Fruit fly (Drosophila melanogaster) whole organism, embryonic: ENCODE results near the gene brv3.

Source experiments
- Atf3 ChIP-seq: fragments of 200-800 bp; sonication (Bioruptor generic); optimal IDR thresholded peaks from 3 replicates; lab custom pipeline; 2016; ENCODE audit warnings: missing biosample characterization, missing genetic modification characterization
- CG10959 ChIP-seq: fragments of 200-800 bp; sonication (Bioruptor generic); IDR thresholded peaks from 2 replicates; pipeline ENCODE4 v1.3.6; 2022; ENCODE audit warnings: missing biosample characterization, missing genetic modification characterization
- CG12071 ChIP-seq: fragments of 200-800 bp; sonication (Bioruptor generic); optimal IDR thresholded peaks from 3 replicates; lab custom pipeline; 2018; ENCODE audit warnings: missing biosample characterization, mild to moderate bottlenecking, missing genetic modification characterization
- CG12104 ChIP-seq: fragments of 200-800 bp; sonication (Bioruptor generic); optimal IDR thresholded peaks from 3 replicates; lab custom pipeline; 2016; ENCODE audit warnings: missing biosample characterization, missing genetic modification characterization
- CG12659 ChIP-seq: fragments of 200-800 bp; sonication (Bioruptor generic); optimal IDR thresholded peaks from 3 replicates; lab custom pipeline; 2017; ENCODE audit warnings: mild to moderate bottlenecking, missing biosample characterization, missing genetic modification reagents, missing genetic modification characterization
- CG14050 ChIP-seq: fragments of 200-800 bp; sonication (Bioruptor generic); IDR thresholded peaks from 3 replicates; pipeline ENCODE4 v1.3.6; 2022; ENCODE audit warnings: missing biosample characterization, missing genetic modification characterization
- CG14710 ChIP-seq: fragments of 200-800 bp; sonication (Bioruptor generic); optimal IDR thresholded peaks from 3 replicates; lab custom pipeline; 2019; ENCODE audit warnings: missing biosample characterization, mild to moderate bottlenecking, missing genetic modification characterization, moderate library complexity
- CG15696 ChIP-seq: fragments of 200-800 bp; sonication (Bioruptor generic); optimal IDR thresholded peaks from 2 replicates; lab custom pipeline; 2019; ENCODE audit warnings: missing biosample characterization, mild to moderate bottlenecking, missing genetic modification characterization, moderate library complexity
- CG1602 ChIP-seq: fragments of 200-800 bp; sonication (Bioruptor generic); optimal IDR thresholded peaks from 3 replicates; lab custom pipeline; 2016; ENCODE audit warnings: missing biosample characterization, missing genetic modification characterization
- CG17361 ChIP-seq: fragments of 200-800 bp; sonication (Bioruptor generic); IDR thresholded peaks from 3 replicates; pipeline ENCODE4 v1.3.6; 2022; ENCODE audit warnings: missing biosample characterization, missing genetic modification characterization
- CG18599 ChIP-seq: fragments of 200-800 bp; sonication (Bioruptor generic); optimal IDR thresholded peaks from 3 replicates; lab custom pipeline; 2017; ENCODE audit warnings: missing biosample characterization, missing genetic modification characterization, mild to moderate bottlenecking, moderate library complexity, missing genetic modification reagents
- CG3995 ChIP-seq: fragments of 200-800 bp; sonication (Bioruptor generic); optimal IDR thresholded peaks from 3 replicates; lab custom pipeline; 2016; ENCODE audit warnings: missing biosample characterization, missing genetic modification characterization
- CG4730 ChIP-seq: fragments of 200-800 bp; sonication (Bioruptor generic); IDR thresholded peaks from 2 replicates; pipeline ENCODE4 v1.3.6; 2022; ENCODE audit warnings: missing biosample characterization, missing genetic modification characterization
- CG5180 ChIP-seq: fragments of 200-800 bp; sonication (Bioruptor generic); optimal IDR thresholded peaks from 3 replicates; lab custom pipeline; 2017; ENCODE audit warnings: missing biosample characterization, missing genetic modification characterization, mild to moderate bottlenecking, moderate library complexity, missing genetic modification reagents
- CG6854 ChIP-seq: fragments of 200-800 bp; sonication (Bioruptor generic); optimal IDR thresholded peaks from 3 replicates; lab custom pipeline; 2017; ENCODE audit warnings: missing biosample characterization, mild to moderate bottlenecking, missing genetic modification characterization
- CG8924 ChIP-seq: fragments of 200-800 bp; optimal IDR thresholded peaks from 3 replicates; lab custom pipeline; 2019; ENCODE audit warnings: missing biosample characterization, mild to moderate bottlenecking, missing genetic modification characterization, moderate library complexity
- CG9215 ChIP-seq: fragments of 200-800 bp; sonication (Bioruptor generic); IDR thresholded peaks from 2 replicates; pipeline ENCODE4 v1.3.6; 2022; ENCODE audit warnings: missing biosample characterization, missing genetic modification characterization
- CoRest ChIP-seq: fragments of 200-800 bp; sonication (Bioruptor generic); optimal IDR thresholded peaks from 3 replicates; lab custom pipeline; 2018; ENCODE audit warnings: missing biosample characterization, mild to moderate bottlenecking, missing genetic modification characterization, moderate library complexity
- Fer2 ChIP-seq: fragments of 200-800 bp; sonication (Bioruptor generic); optimal IDR thresholded peaks from 2 replicates; lab custom pipeline; 2018; ENCODE audit warnings: missing biosample characterization, mild to moderate bottlenecking, missing genetic modification characterization, moderate library complexity
- Hey ChIP-seq: fragments of 200-800 bp; sonication (Bioruptor generic); optimal IDR thresholded peaks from 3 replicates; lab custom pipeline; 2018; ENCODE audit warnings: missing biosample characterization, mild to moderate bottlenecking, missing genetic modification characterization
- Hr51 ChIP-seq, 2 experiments: fragments of 200-800 bp; sonication (Bioruptor generic); optimal IDR thresholded peaks; 2 replicates in 1 of 2; 3 replicates in 1 of 2; lab custom pipeline; 2016 to 2018; ENCODE audit warnings: missing biosample characterization in 2 of 2, missing genetic modification characterization in 2 of 2, mild to moderate bottlenecking in 1 of 2, moderate library complexity in 1 of 2
- Mrtf ChIP-seq: fragments of 200-800 bp; sonication (Bioruptor generic); IDR thresholded peaks from 3 replicates; pipeline ENCODE4 v1.3.6; 2022; ENCODE audit warnings: missing biosample characterization, missing genetic modification characterization
- Ptx1 ChIP-seq: fragments of 200-800 bp; sonication (Bioruptor generic); IDR thresholded peaks from 2 replicates; pipeline ENCODE4 v1.3.6; 2022; ENCODE audit warnings: missing biosample characterization, missing genetic modification characterization
- al ChIP-seq: fragments of 200-800 bp; sonication (Bioruptor generic); IDR thresholded peaks from 2 replicates; pipeline ENCODE4 v1.3.6; 2022; ENCODE audit warnings: missing biosample characterization, missing genetic modification characterization
- ase ChIP-seq: fragments of 200-800 bp; sonication (Bioruptor generic); IDR thresholded peaks from 3 replicates; pipeline ENCODE4 v1.3.6; 2022; ENCODE audit warnings: missing biosample characterization, missing genetic modification characterization
- chinmo ChIP-seq: fragments of 200-800 bp; sonication (Bioruptor generic); IDR thresholded peaks from 4 replicates; pipeline ENCODE4 v1.3.6; 2022; ENCODE audit warnings: missing biosample characterization, missing genetic modification characterization; ENCODE audit not compliant: partially characterized antibody
- corto ChIP-seq: fragments of 200-800 bp; sonication (Bioruptor generic); optimal IDR thresholded peaks from 2 replicates; lab custom pipeline; 2016; ENCODE audit warnings: missing biosample characterization, mild to moderate bottlenecking, missing genetic modification characterization, moderate library complexity
- cwo ChIP-seq: fragments of 200-800 bp; sonication (Bioruptor generic); optimal IDR thresholded peaks from 3 replicates; lab custom pipeline; 2017; ENCODE audit warnings: missing biosample characterization, missing genetic modification characterization, mild to moderate bottlenecking, moderate library complexity, missing genetic modification reagents
- dm ChIP-seq: fragments of 200-800 bp; sonication (Bioruptor generic); optimal IDR thresholded peaks from 3 replicates; lab custom pipeline; 2016; ENCODE audit warnings: missing biosample characterization, missing genetic modification characterization
- fu2 ChIP-seq: fragments of 200-800 bp; sonication (Bioruptor generic); optimal IDR thresholded peaks from 2 replicates; lab custom pipeline; 2016; ENCODE audit warnings: missing biosample characterization, missing genetic modification characterization
- her ChIP-seq: fragments of 200-800 bp; sonication (Bioruptor generic); optimal IDR thresholded peaks from 2 replicates; lab custom pipeline; 2016; ENCODE audit warnings: missing biosample characterization, missing genetic modification characterization
- kay ChIP-seq: fragments of 200-800 bp; sonication (Bioruptor generic); optimal IDR thresholded peaks from 2 replicates; lab custom pipeline; 2016; ENCODE audit warnings: missing biosample characterization, missing genetic modification characterization
- lab ChIP-seq: fragments of 200-800 bp; sonication (Bioruptor generic); optimal IDR thresholded peaks from 3 replicates; lab custom pipeline; 2017; ENCODE audit warnings: missing biosample characterization, missing genetic modification characterization, mild to moderate bottlenecking, moderate library complexity, missing genetic modification reagents
- lov ChIP-seq, 2 experiments: fragments of 200-800 bp in 1 of 2; fragments of >200 bp in 1 of 2; sonication (Bioruptor generic) in 1 of 2; IDR thresholded peaks in 1 of 2; optimal IDR thresholded peaks in 1 of 2; 2 replicates in 1 of 2; 3 replicates in 1 of 2; pipeline versions ENCODE4 v1.3.6 to Lab custom; 2017 to 2022; ENCODE audit warnings: missing biosample characterization in 1 of 2, missing genetic modification characterization in 1 of 2
- nom ChIP-seq: fragments of 200-800 bp; sonication (Bioruptor generic); optimal IDR thresholded peaks from 2 replicates; lab custom pipeline; 2017; ENCODE audit warnings: missing biosample characterization, missing genetic modification characterization, mild to moderate bottlenecking, moderate library complexity, missing genetic modification reagents
- odd ChIP-seq: fragments of 200-800 bp; sonication (Bioruptor generic); optimal IDR thresholded peaks from 2 replicates; lab custom pipeline; 2017; ENCODE audit warnings: missing biosample characterization, mild to moderate bottlenecking, missing genetic modification characterization
- prd ChIP-seq, 3 experiments: fragments of >200 bp in 2 of 3; fragments of 200-800 bp in 1 of 3; sonication (Bioruptor generic) in 1 of 3; optimal IDR thresholded peaks in 2 of 3; IDR thresholded peaks in 1 of 3; 2 replicates in 2 of 3; 3 replicates in 1 of 3; pipeline versions ENCODE4 v1.3.6 to Lab custom; 2017 to 2022; ENCODE audit warnings: missing biosample characterization in 1 of 3, missing genetic modification characterization in 1 of 3
- ro ChIP-seq: fragments of 200-800 bp; sonication (Bioruptor generic); IDR thresholded peaks from 2 replicates; pipeline ENCODE4 v1.3.6; 2022; ENCODE audit warnings: missing biosample characterization, missing genetic modification characterization
- sd ChIP-seq: fragments of 200-800 bp; sonication (Bioruptor generic); optimal IDR thresholded peaks from 3 replicates; lab custom pipeline; 2018; ENCODE audit warnings: missing biosample characterization, mild to moderate bottlenecking, missing genetic modification characterization, moderate library complexity
- sens ChIP-seq: fragments of 200-800 bp; sonication (Bioruptor generic); peaks from one replicate; lab custom pipeline; 2016; ENCODE audit warnings: missing biosample characterization, missing genetic modification characterization
- sob ChIP-seq: fragments of 200-800 bp; sonication (Bioruptor generic); IDR thresholded peaks from 2 replicates; pipeline ENCODE4 v1.3.6; 2022; ENCODE audit warnings: missing biosample characterization, missing genetic modification characterization
- sug ChIP-seq: fragments of 200-800 bp; optimal IDR thresholded peaks from 2 replicates; lab custom pipeline; 2019; ENCODE audit warnings: missing biosample characterization, mild to moderate bottlenecking, missing genetic modification characterization, moderate library complexity
- tin ChIP-seq: fragments of 200-800 bp; sonication (Bioruptor generic); optimal IDR thresholded peaks from 3 replicates; lab custom pipeline; 2016; ENCODE audit warnings: missing biosample characterization, missing genetic modification characterization
- unc-4 ChIP-seq: fragments of 200-800 bp; sonication (Bioruptor generic); IDR thresholded peaks from 2 replicates; pipeline ENCODE4 v1.3.6; 2022; ENCODE audit warnings: missing biosample characterization, missing genetic modification characterization; ENCODE audit not compliant: partially characterized antibody
- unpg ChIP-seq: fragments of 200-800 bp; sonication (Bioruptor generic); optimal IDR thresholded peaks from 3 replicates; lab custom pipeline; 2018; ENCODE audit warnings: missing biosample characterization, mild to moderate bottlenecking, missing genetic modification characterization, moderate library complexity
- zfh2 ChIP-seq: fragments of 200-800 bp; sonication (Bioruptor generic); optimal IDR thresholded peaks from 2 replicates; lab custom pipeline; 2016; ENCODE audit warnings: missing biosample characterization, missing genetic modification characterization

brv3 gene

dm6 chrX:2592243-2592642 is 32.1 kb downstream of the brv3 start:
- TF ChIP-seq tin = no peak
- TF ChIP-seq nom (GFP tag; lab: Kevin White, UChicago) = peak; percentile 66
- TF ChIP-seq CG14710 (tag; lab: Kevin White, UChicago) = no peak
- TF ChIP-seq Mrtf (GFP tag; lab: Robert Waterston, UW) = no peak

- TF ChIP-seq lov (optimal IDR thresholded peaks at IDR 0.05; lab: Kevin White, UChicago) (no peak), lov (GFP tag; IDR thresholded peaks at IDR 0.05; lab: Robert Waterston, UW) (no peak), corto (peak; percentile 34), CG3995 (no peak), sd (tag; lab: Kevin White, UChicago) (peak; percentile 45), CG12104 (GFP tag; lab: Kevin White, UChicago) (peak; percentile 18), al (no peak), CG8924 (peak; percentile 37), CG1602 (GFP tag; lab: Kevin White, UChicago) (no peak), sob (GFP tag; lab: Robert Waterston, UW) (no peak), CG14050 (GFP tag; lab: Robert Waterston, UW) (no peak), odd (GFP tag; lab: Kevin White, UChicago) (no peak), unpg (GFP tag; lab: Kevin White, UChicago) (no peak), sug (peak; percentile 75), lab (GFP tag; lab: Kevin White, UChicago) (peak; percentile 68), kay (GFP tag; lab: Kevin White, UChicago) (no peak), CG12659 (GFP tag; lab: Kevin White, UChicago) (peak; percentile 54), Atf3 (GFP tag; lab: Kevin White, UChicago) (no peak), Fer2 (tag; lab: Kevin White, UChicago) (no peak), prd (optimal IDR thresholded peaks at IDR 0.05; lab: Kevin White, UChicago) (no peak), prd (GFP tag; IDR thresholded peaks at IDR 0.05; lab: Robert Waterston, UW) (peak; percentile 33; the same call in 1 of the 3 replicates), her (GFP tag; lab: Kevin White, UChicago) (no peak), Hey (tag; lab: Kevin White, UChicago) (no peak), CoRest (tag; lab: Kevin White, UChicago) (peak; percentile 48), sens (no peak), CG10959 (GFP tag; lab: Robert Waterston, UW) (no peak), ase (GFP tag; lab: Robert Waterston, UW) (no peak), dm (GFP tag; lab: Kevin White, UChicago) (no peak), CG4730 (0 out of 2 replicates have a peak, but pooled peaks have one; percentile 6), CG6854 (peak; percentile 30), cwo (peak; percentile 7), ro (no peak), fu2 (GFP tag; lab: Kevin White, UChicago) (peak; percentile 3), CG12071 (GFP tag; lab: Kevin White, UChicago) (no peak), Hr51 (GFP tag; optimal IDR thresholded peaks at IDR 0.05; lab: Kevin White, UChicago) (peak in 1 of 2 experiments; percentile 48), chinmo (GFP tag; lab: Robert Waterston, UW) (no peak), unc-4 (no peak), CG15696 (tag; lab: Kevin White, UChicago) (no peak), CG9215 (0 out of 2 replicates have a peak, but pooled peaks have one; percentile 38), zfh2 (no peak), CG5180 (GFP tag; lab: Kevin White, UChicago) (no peak), CG18599 (GFP tag; lab: Kevin White, UChicago) (peak; percentile 73), CG17361 (GFP tag; lab: Robert Waterston, UW) (peak; percentile 54; the same call in 2 of the 3 replicates), Ptx1 (GFP tag; lab: Robert Waterston, UW) (peak; percentile 31; the same call in 1 of the 2 replicates)
Observed at dm6 chrX:2591315-2591999, 32.9 kb downstream of the brv3 start.
